Worm (Caenorhabditis elegans) whole organism, early embryonic: ENCODE results near the gene mab-3.

Experiments used
- B0310.2 ChIP-seq: sonication (generic microtip); optimal IDR thresholded peaks from 2 replicates; lab custom pipeline; 2016; ENCODE audit warnings: mild to moderate bottlenecking, missing genetic modification characterization, missing compliant biosample characterization
- aly-1 ChIP-seq: sonication (generic microtip); optimal IDR thresholded peaks from 2 replicates; lab custom pipeline; 2016; ENCODE audit warnings: missing genetic modification characterization, missing compliant biosample characterization
- ama-1 ChIP-seq: fragments of 150-350 bp; optimal IDR thresholded peaks from 2 replicates; lab custom pipeline; 2014
- ceh-36 ChIP-seq: sonication (generic microtip); optimal IDR thresholded peaks from 2 replicates; lab custom pipeline; 2016; ENCODE audit warnings: missing genetic modification characterization, inconsistent platforms, missing compliant biosample characterization
- ets-7 ChIP-seq: sonication (generic microtip); optimal IDR thresholded peaks from 2 replicates; lab custom pipeline; 2016; ENCODE audit warnings: missing genotype, missing genetic modification characterization, missing compliant biosample characterization
- flt-1 ChIP-seq: fragments of 200-800 bp; sonication (Bioruptor generic); IDR thresholded peaks from 2 replicates; pipeline ENCODE4 v1.3.6; 2022; ENCODE audit warnings: missing genetic modification characterization, missing compliant biosample characterization
- hmg-4 ChIP-seq: fragments of 200-800 bp; sonication (Bioruptor generic); optimal IDR thresholded peaks from 2 replicates; lab custom pipeline; 2018; ENCODE audit warnings: mild to moderate bottlenecking, missing genetic modification characterization, missing compliant biosample characterization
- hnd-1 ChIP-seq: sonication (generic microtip); optimal IDR thresholded peaks from 2 replicates; lab custom pipeline; 2016; ENCODE audit warnings: missing genetic modification characterization, missing compliant biosample characterization
- sea-1 ChIP-seq: fragments of 200-800 bp; sonication (Bioruptor generic); conservative IDR thresholded peaks from 2 replicates; pipeline ENCODE4 v1.3.6; 2022; ENCODE audit warnings: missing genetic modification characterization, missing compliant biosample characterization
- tbx-11 ChIP-seq: fragments of 200-800 bp; sonication (Bioruptor generic); IDR thresholded peaks from 2 replicates; pipeline ENCODE4 v1.3.6; 2022; ENCODE audit warnings: missing genetic modification characterization, missing compliant biosample characterization
- tbx-37 ChIP-seq: fragments of 200-800 bp; sonication (Bioruptor generic); conservative IDR thresholded peaks from 2 replicates; pipeline ENCODE4 v1.3.6; 2022; ENCODE audit warnings: missing genetic modification reagents, missing genetic modification characterization, missing compliant biosample characterization

ce11 chrII:9727192-9727699 lies 4.7 kb upstream of the mab-3 start:
- no peak for TF ChIP-seq ets-7
- TF ChIP-seq hnd-1 (tag; lab: Kevin White, UChicago), result no peak
- TF ChIP-seq ceh-36 (tag; lab: Kevin White, UChicago), result no peak
- no peak for TF ChIP-seq hmg-4
- no peak for TF ChIP-seq ama-1 (lab: Kevin White, UChicago)
- TF ChIP-seq tbx-37 (GFP tag; lab: Robert Waterston, UW), result no peak
- TF ChIP-seq aly-1, result no peak
- no peak for TF ChIP-seq flt-1 (GFP tag; lab: Robert Waterston, UW)
- no peak for TF ChIP-seq B0310.2 (tag; lab: Kevin White, UChicago)
- no peak for TF ChIP-seq tbx-11 (GFP tag; lab: Robert Waterston, UW)
- no peak for TF ChIP-seq sea-1
